Worm (Caenorhabditis elegans): ENCODE data around the gene mex-6.

ce11 chrII:9491045-9491444 lies 32.9 kb upstream of the mex-6 start:
- TF ChIP-seq ama-1 (optimal IDR thresholded peaks at IDR 0.05) (no peak), tra-4 (tag; optimal IDR thresholded peaks at IDR 0.05) (no peak), hmg-4 (GFP tag; optimal IDR thresholded peaks at IDR 0.05) (peak; percentile 64), ceh-36 (tag; optimal IDR thresholded peaks at IDR 0.05) (no peak), B0310.2 (tag; optimal IDR thresholded peaks at IDR 0.05) (no peak), tbx-37 (GFP tag; conservative IDR thresholded peaks at IDR 0.05) (no peak), scrt-1 (GFP tag; IDR thresholded peaks at IDR 0.05) (no peak)
